Fruit fly (Drosophila melanogaster) whole organism, larva: ENCODE results near the gene yrt.

Experiments
- noc ChIP-seq: fragments of 200-800 bp; sonication (Bioruptor generic); optimal IDR thresholded peaks from 3 replicates; lab custom pipeline; 2019; ENCODE audit warnings: missing biosample characterization, mild to moderate bottlenecking, missing genetic modification characterization, moderate library complexity

Gene yrt

dm6 chr3R:13388160-13388870 lies 46.5 kb downstream of the yrt start, which contains the start of gene CG9799:
Gene CG9799, minus strand, starts transcription at chr3R:13388709.
- TF ChIP-seq noc, result no peak

- TF ChIP-seq noc, result no peak
Observed at dm6 chr3R:13385105-13385504, 49.7 kb downstream of the yrt start.

DNA sequence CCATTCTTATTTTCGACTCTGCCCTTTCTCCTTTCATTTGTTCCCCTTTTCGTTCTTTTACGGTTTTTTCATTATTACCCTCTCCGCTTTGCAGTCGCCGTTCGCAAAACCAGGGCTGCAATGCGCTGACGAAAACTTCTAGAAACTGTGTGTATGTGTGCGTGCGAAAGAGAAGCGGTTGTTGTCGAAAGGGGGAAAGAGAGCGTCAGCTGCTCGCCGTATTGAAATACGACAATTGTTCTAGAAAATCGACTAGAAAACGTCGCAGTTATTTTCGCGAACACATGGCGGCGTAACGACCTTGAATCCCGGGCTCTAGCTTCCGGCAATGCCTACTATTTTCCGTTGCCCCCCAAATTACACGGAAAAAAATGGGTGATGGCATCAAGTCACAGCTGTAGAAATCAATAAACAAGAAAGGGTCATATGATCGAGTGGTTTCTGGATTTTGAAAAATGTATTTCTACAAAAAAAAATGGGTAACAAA lies 52.1 kb downstream of the yrt start:
- TF ChIP-seq noc, result peak; percentile 1

DNA sequence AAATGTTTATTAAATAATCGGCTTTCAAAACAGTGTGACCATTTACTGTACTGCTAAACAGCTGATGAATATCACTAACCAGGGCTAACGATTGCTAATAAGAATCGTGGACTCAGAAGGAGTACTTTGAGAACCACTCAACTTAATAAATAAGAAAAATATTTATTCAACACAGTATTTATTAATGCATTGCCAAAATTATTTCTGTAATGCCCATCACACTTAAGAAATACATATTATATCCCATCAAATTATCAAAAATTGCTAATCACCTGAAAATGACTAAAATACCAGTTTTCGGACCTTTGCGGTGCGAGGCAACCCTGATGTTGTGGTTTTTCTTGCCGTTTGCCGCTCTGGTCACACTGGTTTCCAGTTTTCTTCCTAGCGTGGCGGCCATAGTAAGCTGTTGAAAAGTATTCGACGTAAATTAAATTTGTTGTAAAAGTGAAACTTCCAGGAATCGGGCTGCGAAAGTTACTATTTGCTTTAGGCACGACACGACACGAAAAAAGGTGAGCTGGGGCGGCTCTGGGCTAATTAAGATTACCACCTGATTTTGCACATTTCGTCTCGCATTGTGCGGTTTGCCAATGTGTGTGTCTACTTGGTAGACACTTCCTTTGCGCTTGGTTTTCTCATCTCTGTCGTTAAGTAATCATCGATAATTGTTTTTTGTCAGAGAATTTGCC lies 52.9 kb downstream of the yrt start, which contains the start of the genes mRpS21 and Droj2:
TSS of gene mRpS21 (minus strand) at position 66 of the 692 bp plus-strand sequence.
TSS of gene Droj2 (plus strand) at position 363 of the 692 bp plus-strand sequence.
- peak; percentile 32 for TF ChIP-seq noc

DNA sequence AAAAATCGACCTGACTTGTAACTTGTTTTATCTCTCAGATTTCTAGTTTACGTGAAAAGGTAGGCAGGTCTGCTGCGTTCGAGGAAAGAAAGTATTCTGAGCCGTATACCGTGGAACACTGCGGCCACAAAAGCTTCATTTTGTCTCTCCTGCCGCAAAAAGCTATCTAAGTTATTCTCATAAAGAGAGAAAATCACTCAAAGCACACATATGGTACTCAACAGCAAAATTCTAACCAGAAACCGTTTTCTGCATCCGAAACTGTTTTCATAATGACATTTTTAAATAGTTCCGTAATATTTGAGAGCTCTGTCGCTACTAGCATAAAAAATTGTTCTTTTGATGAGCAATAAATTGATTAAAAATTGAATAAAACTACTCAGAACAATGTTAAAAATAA lies 55.1 kb downstream of the yrt start, which contains the start of the genes CG9813 and CG8870:
TSS of gene CG9813 (minus strand) at position 101 of the 400 bp plus-strand sequence.
TSS of gene CG8870 (plus strand) at position 168 of the 400 bp plus-strand sequence.
- no peak for TF ChIP-seq noc
